Worm (Caenorhabditis elegans) whole organism, L4/young adult: Measurements from ENCODE around the gene W05H7.1.

Experiments used
- dao-5 ChIP-seq: sonication (generic microtip); optimal IDR thresholded peaks from 2 replicates; lab custom pipeline; 2016; ENCODE audit warnings: missing genotype, missing genetic modification characterization, moderate library complexity, missing compliant biosample characterization
- him-1 ChIP-seq: sonication (generic microtip); optimal IDR thresholded peaks from 2 replicates; lab custom pipeline; 2016; ENCODE audit warnings: missing genotype, missing genetic modification reagents, missing genetic modification characterization, missing compliant biosample characterization

DNA sequence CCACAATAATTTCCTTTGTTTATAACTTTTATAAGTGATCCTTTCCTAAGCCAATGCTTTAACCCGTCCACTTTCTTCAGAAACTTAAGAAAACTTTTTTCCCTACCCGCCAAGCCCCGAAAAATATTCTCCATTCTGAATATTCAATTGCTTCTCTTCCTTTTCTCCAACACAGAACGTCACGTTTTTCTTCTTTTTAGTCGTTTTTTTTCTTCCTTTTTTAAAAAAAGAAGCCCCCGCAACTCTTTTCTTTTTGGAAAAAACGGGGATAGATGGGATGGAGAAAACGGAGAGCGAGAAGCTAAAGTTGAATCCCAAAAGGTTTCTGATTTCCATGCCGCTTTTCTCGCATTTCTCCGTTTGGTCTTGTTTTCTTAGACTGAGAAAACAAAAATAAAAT is 28.0 kb downstream of the W05H7.1 start:
- no peak for TF ChIP-seq him-1 (tag; lab: Kevin White, UChicago)
- no peak for TF ChIP-seq dao-5 (tag; lab: Kevin White, UChicago)
